Worm (Caenorhabditis elegans): ENCODE results near the gene Y43F8B.22.

The Y43F8B.22 gene

ce11 chrV:19445442-19445841, 37.2 kb upstream of the Y43F8B.22 start, which contains the start of gene M04C3.1:
Gene M04C3.1 (minus strand): TSS chrV:19445605.
- TF ChIP-seq fax-1 (tag; optimal IDR thresholded peaks at IDR 0.05), result no peak
- TF ChIP-seq hlh-6 (tag; optimal IDR thresholded peaks at IDR 0.05), result no peak
- TF ChIP-seq ceh-18 (tag; optimal IDR thresholded peaks at IDR 0.05), result no peak
- no peak for TF ChIP-seq ztf-16 (tag; optimal IDR thresholded peaks at IDR 0.05)
- no peak for TF ChIP-seq hlh-8 (tag; optimal IDR thresholded peaks at IDR 0.05)
- TF ChIP-seq ceh-14 (tag; optimal IDR thresholded peaks at IDR 0.05), result no peak
- TF ChIP-seq unc-42 (tag; optimal IDR thresholded peaks at IDR 0.05), result no peak
- no peak for TF ChIP-seq F13H6.1 (tag; optimal IDR thresholded peaks at IDR 0.05)
- TF ChIP-seq sdc-2 (tag; optimal IDR thresholded peaks at IDR 0.05), result no peak
- TF ChIP-seq elt-4 (tag; optimal IDR thresholded peaks at IDR 0.05), result no peak
- TF ChIP-seq npax-4 (tag; optimal IDR thresholded peaks at IDR 0.05), result no peak
- no peak for TF ChIP-seq sox-4 (tag; optimal IDR thresholded peaks at IDR 0.05)
- TF ChIP-seq C08G9.2 (tag; optimal IDR thresholded peaks at IDR 0.05), result no peak
- no peak for TF ChIP-seq pax-1 (tag; optimal IDR thresholded peaks at IDR 0.05)
- TF ChIP-seq ama-1 (optimal IDR thresholded peaks at IDR 0.05), result no peak
- TF ChIP-seq elt-2 (tag; optimal IDR thresholded peaks at IDR 0.05), result no peak
- no peak for TF ChIP-seq pat-9 (tag; optimal IDR thresholded peaks at IDR 0.05)
- TF ChIP-seq ceh-6 (GFP tag; optimal IDR thresholded peaks at IDR 0.05), result no peak
- no peak for TF ChIP-seq ttx-3 (tag; optimal IDR thresholded peaks at IDR 0.05)
- no peak for TF ChIP-seq hlh-13 (GFP tag; optimal IDR thresholded peaks at IDR 0.05)

- no peak for TF ChIP-seq pqm-1 (tag; optimal IDR thresholded peaks at IDR 0.05)
- TF ChIP-seq elt-4 (tag; optimal IDR thresholded peaks at IDR 0.05), result no peak
- TF ChIP-seq pag-3 (tag; optimal IDR thresholded peaks at IDR 0.05; ENCODE audit: borderline replicate concordance), result no peak
- no peak for TF ChIP-seq nhr-232 (tag; optimal IDR thresholded peaks at IDR 0.05)
- TF ChIP-seq ceh-9 (tag; optimal IDR thresholded peaks at IDR 0.05), result no peak
- no peak for TF ChIP-seq ceh-14 (tag; optimal IDR thresholded peaks at IDR 0.05)
- no peak for TF ChIP-seq tbx-2 (tag; optimal IDR thresholded peaks at IDR 0.05)
- TF ChIP-seq ceh-31 (tag; optimal IDR thresholded peaks at IDR 0.05), result no peak
- TF ChIP-seq unc-3 (GFP tag; conservative IDR thresholded peaks at IDR 0.05), result no peak
- TF ChIP-seq unc-3 (tag; optimal IDR thresholded peaks at IDR 0.05), result no peak
- TF ChIP-seq ceh-45 (GFP tag; IDR thresholded peaks at IDR 0.05), result no peak
- TF ChIP-seq gmeb-2 (tag; optimal IDR thresholded peaks at IDR 0.05), result no peak
- TF ChIP-seq F13H6.1 (tag; optimal IDR thresholded peaks at IDR 0.05), result no peak
These were observed 33.8 kb upstream of the Y43F8B.22 start, which contains the start of gene M04C3.2 for ce11 chrV:19448805-19449204. Gene M04C3.2 (minus strand): TSS chrV:19448905.

ce11 chrV:19449544-19449943, 33.1 kb upstream of the Y43F8B.22 start, which contains the start of gene M04C3.5:
Gene M04C3.5 (plus strand): TSS chrV:19449733.
- TF ChIP-seq pha-4 (tag; optimal IDR thresholded peaks at IDR 0.05), result no peak
- no peak for TF ChIP-seq zip-5 (tag; optimal IDR thresholded peaks at IDR 0.05)
- TF ChIP-seq ceh-22 (tag; optimal IDR thresholded peaks at IDR 0.05), result no peak
- no peak for TF ChIP-seq pqm-1 (tag; optimal IDR thresholded peaks at IDR 0.05)
- TF ChIP-seq elt-2 (tag; optimal IDR thresholded peaks at IDR 0.05), result peak; percentile 8
- TF ChIP-seq gmeb-2 (tag; optimal IDR thresholded peaks at IDR 0.05), result no peak

- no peak for TF ChIP-seq pag-3 (tag; optimal IDR thresholded peaks at IDR 0.05; ENCODE audit: borderline replicate concordance)
- no peak for TF ChIP-seq syd-9 (tag; optimal IDR thresholded peaks at IDR 0.05)
- no peak for TF ChIP-seq unc-55 (GFP tag; optimal IDR thresholded peaks at IDR 0.05)
- no peak for TF ChIP-seq ceh-9 (tag; optimal IDR thresholded peaks at IDR 0.05)
- TF ChIP-seq lim-6 (tag; optimal IDR thresholded peaks at IDR 0.05), result no peak
- no peak for TF ChIP-seq ets-4 (tag; optimal IDR thresholded peaks at IDR 0.05)
- TF ChIP-seq nfya-1 (tag; optimal IDR thresholded peaks at IDR 0.05), result no peak
These were observed 27.0 kb upstream of the Y43F8B.22 start, which contains the start of the genes Y43F8B.13 and Y43F8B.14 for ce11 chrV:19455650-19456049. Gene Y43F8B.13 (plus strand): TSS chrV:19455950. Gene Y43F8B.14 (minus strand): TSS chrV:19455971.

All from whole organism, late embryonic.